Worm (Caenorhabditis elegans): ENCODE data around the gene nhr-128.

ce11 chrV:2271750-2272149 lies 49.9 kb downstream of the nhr-128 start, which contains the start of gene Y5H2A.1:
- TF ChIP-seq pha-4 (tag; optimal IDR thresholded peaks at IDR 0.05) (no peak), ztf-11 (tag; optimal IDR thresholded peaks at IDR 0.05) (no peak), drap-1 (GFP tag; optimal IDR thresholded peaks at IDR 0.05) (no peak), lin-13 (tag; optimal IDR thresholded peaks at IDR 0.05) (no peak), mls-2 (tag; optimal IDR thresholded peaks at IDR 0.05) (no peak), nhr-76 (tag; optimal IDR thresholded peaks at IDR 0.05) (no peak), unc-39 (tag; optimal IDR thresholded peaks at IDR 0.05) (no peak), ceh-43 (GFP tag; optimal IDR thresholded peaks at IDR 0.05) (no peak)

All from whole organism, mixed stage, embryonic.